Fruit fly (Drosophila melanogaster): ENCODE data around the gene Nbr.

DNA sequence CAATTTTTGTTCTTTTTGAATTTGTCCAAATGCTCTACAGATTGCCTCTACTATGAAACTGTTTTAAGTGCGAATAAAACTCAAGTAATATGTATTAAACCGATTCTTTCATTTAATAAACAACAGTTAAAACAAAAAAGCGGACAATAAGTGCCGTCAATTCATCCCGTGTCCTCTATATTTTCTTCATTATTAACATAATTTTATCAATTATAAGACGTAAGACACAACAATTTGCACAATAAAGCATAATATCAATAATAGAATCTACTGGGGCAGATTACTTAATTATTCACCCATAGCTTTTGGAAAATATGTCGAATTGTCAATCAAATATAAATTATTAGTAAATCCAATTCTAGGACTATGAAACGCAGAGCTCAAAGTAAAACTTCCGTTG, 10.0 kb upstream of the Nbr start, which contains the start of gene CG31627:
- TF ChIP-seq CG4496 (GFP tag; IDR thresholded peaks at IDR 0.05) = no peak
- no peak for TF ChIP-seq CG34367 (tag; optimal IDR thresholded peaks at IDR 0.05)

Data from whole organism, pupa.